Fruit fly (Drosophila melanogaster) whole organism: ENCODE data around the gene CG34303.

ENCODE experiments used
- CG8478 ChIP-seq: fragments of >200 bp; optimal IDR thresholded peaks from 2 replicates; lab custom pipeline; 2018; ENCODE audit warnings: inconsistent platforms
- Dll ChIP-seq: fragments of >200 bp; optimal IDR thresholded peaks from 2 replicates; lab custom pipeline; 2017
- pan ChIP-seq: fragments of >200 bp; optimal IDR thresholded peaks from 2 replicates; lab custom pipeline; 2017
- psq ChIP-seq: fragments of >200 bp; optimal IDR thresholded peaks from 2 replicates; lab custom pipeline; 2017
- usp ChIP-seq: fragments of >200 bp; optimal IDR thresholded peaks from 2 replicates; lab custom pipeline; 2017; ENCODE audit warnings: missing biosample characterization, missing genetic modification characterization, mixed read lengths

DNA sequence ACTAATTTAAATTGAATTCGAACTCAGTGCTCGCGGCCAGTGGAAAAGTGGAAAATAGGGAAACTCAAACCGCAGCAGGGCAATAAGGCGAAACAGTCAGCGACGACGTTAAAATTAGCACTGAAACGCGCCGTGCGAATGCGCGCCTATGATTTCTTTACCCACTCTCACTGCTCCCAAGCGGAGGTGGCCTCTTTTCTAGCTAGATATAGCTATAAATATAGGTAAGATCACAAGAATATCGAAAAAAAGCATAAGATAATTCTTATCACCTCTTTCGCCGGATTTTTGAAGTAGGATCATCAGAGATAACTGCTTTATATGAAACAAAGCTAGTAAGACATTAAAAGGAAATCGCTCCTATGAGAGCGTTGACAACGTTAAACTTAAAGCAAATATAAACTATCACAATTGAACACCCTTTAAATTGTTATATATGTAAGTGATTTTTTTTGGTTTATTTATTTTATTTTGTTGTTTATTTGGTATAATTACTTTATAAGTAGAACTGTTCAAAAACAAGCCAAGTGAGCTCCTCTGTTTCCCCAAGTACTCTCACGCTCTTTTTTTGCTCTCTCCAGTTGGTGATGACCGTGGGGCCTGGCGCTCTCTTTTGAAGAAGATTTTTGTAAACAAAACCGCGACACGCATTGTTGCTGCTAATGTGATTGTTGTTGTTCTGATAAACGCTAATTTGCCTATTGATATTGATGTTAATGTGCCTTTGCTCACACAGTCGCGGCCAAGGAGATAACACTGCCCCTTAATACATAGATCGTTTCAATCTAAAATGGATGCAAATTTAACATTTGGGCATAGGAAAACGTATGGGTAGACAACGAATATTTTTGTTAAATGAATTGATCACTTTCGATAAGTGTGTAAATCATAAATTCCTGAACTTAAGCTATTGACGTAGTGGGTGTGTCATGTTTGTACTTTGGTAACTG lies 11.8 kb downstream of the CG34303 start, which contains the start of gene tws:
- TF ChIP-seq pan (lab: Kevin White, UChicago) (no peak), CG8478 (lab: Kevin White, UChicago) (no peak), usp (GFP tag; lab: Kevin White, UChicago) (no peak), psq (lab: Kevin White, UChicago) (no peak), Dll (lab: Kevin White, UChicago) (no peak)
